Fruit fly (Drosophila melanogaster) whole organism, adult: ENCODE measurements around the gene Akh.

Experiments
- CG11617 ChIP-seq: fragments of 200-800 bp; sonication (Bioruptor generic); optimal IDR thresholded peaks from 2 replicates; lab custom pipeline; 2017; ENCODE audit warnings: mild to moderate bottlenecking, missing biosample characterization, missing genetic modification reagents, missing genetic modification characterization
- CG12768 ChIP-seq: fragments of 200-800 bp; sonication (Bioruptor generic); optimal IDR thresholded peaks from 2 replicates; lab custom pipeline; 2017; ENCODE audit warnings: missing biosample characterization, missing genetic modification characterization, mild to moderate bottlenecking, moderate library complexity, missing genetic modification reagents
- CG1620 ChIP-seq: fragments of 200-800 bp; sonication (Bioruptor generic); optimal IDR thresholded peaks from 2 replicates; lab custom pipeline; 2016; ENCODE audit warnings: missing biosample characterization, missing genetic modification characterization
- CG33017 ChIP-seq: fragments of 200-800 bp; sonication (Bioruptor generic); optimal IDR thresholded peaks from 2 replicates; lab custom pipeline; 2018; ENCODE audit warnings: missing biosample characterization, mild to moderate bottlenecking, missing genetic modification characterization, moderate library complexity
- CG5204 ChIP-seq: fragments of 200-800 bp; sonication (Bioruptor generic); optimal IDR thresholded peaks from 2 replicates; lab custom pipeline; 2016; ENCODE audit warnings: missing biosample characterization, missing genetic modification characterization
- Clk ChIP-seq: fragments of 200-800 bp; sonication (Bioruptor generic); optimal IDR thresholded peaks from 2 replicates; lab custom pipeline; 2017; ENCODE audit warnings: missing biosample characterization, missing genetic modification characterization
- Crg-1 ChIP-seq: fragments of 200-800 bp; sonication (Bioruptor generic); optimal IDR thresholded peaks from 2 replicates; lab custom pipeline; 2016; ENCODE audit warnings: missing biosample characterization, missing genetic modification characterization
- Mnt ChIP-seq: fragments of 200-800 bp; sonication (Bioruptor generic); optimal IDR thresholded peaks from 2 replicates; lab custom pipeline; 2016; ENCODE audit warnings: missing biosample characterization, mild to moderate bottlenecking, missing genetic modification characterization
- bab1 ChIP-seq: fragments of 200-800 bp; sonication (Bioruptor generic); optimal IDR thresholded peaks from 3 replicates; lab custom pipeline; 2019; ENCODE audit warnings: missing biosample characterization, mild to moderate bottlenecking, missing genetic modification characterization, moderate library complexity
- cic ChIP-seq: fragments of 200-800 bp; sonication (Bioruptor generic); optimal IDR thresholded peaks from 2 replicates; lab custom pipeline; 2017; ENCODE audit warnings: missing biosample characterization, mild to moderate bottlenecking, missing genetic modification characterization, moderate library complexity
- cnc ChIP-seq, 2 experiments: fragments of >200 bp; optimal IDR thresholded peaks; 2 replicates each; lab custom pipeline; 2017
- ovo ChIP-seq: fragments of 200-800 bp; sonication (Bioruptor generic); optimal IDR thresholded peaks from 2 replicates; lab custom pipeline; 2016; ENCODE audit warnings: missing biosample characterization, missing genetic modification characterization
- tj ChIP-seq: fragments of 200-800 bp; sonication (Bioruptor generic); optimal IDR thresholded peaks from 3 replicates; lab custom pipeline; 2017; ENCODE audit warnings: missing biosample characterization, mild to moderate bottlenecking, missing genetic modification characterization, moderate library complexity
- toe ChIP-seq: fragments of 200-800 bp; sonication (Bioruptor generic); optimal IDR thresholded peaks from 2 replicates; lab custom pipeline; 2016; ENCODE audit warnings: missing biosample characterization, missing genetic modification characterization

DNA sequence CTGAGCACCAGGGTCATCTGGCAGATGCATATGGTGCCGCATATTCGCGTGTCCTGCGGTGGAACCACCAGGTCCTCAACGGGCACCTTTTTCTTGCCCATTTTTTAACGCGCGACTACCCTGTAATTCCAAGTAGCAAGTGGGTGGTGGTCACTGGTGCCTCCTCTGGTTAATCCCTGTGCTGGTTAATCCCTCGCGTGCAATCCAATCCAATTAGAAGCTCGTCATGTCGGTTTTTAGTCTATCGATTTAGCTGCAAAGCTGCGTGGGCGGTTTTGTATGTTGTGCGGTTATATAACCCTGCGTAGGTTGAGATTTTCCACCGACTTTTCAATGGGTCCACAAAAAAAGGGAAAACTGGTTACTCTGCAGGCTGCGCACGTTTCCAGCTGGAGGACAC, 43.3 kb downstream of the Akh start, which contains the start of gene Teh3:
- TF ChIP-seq cic (GFP tag; lab: Kevin White, UChicago), result no peak
- TF ChIP-seq ovo, result no peak
- TF ChIP-seq CG33017, result no peak
- no peak for TF ChIP-seq CG1620
- TF ChIP-seq Crg-1 (GFP tag; lab: Kevin White, UChicago), result no peak
- no peak for TF ChIP-seq bab1 (GFP tag; lab: Kevin White, UChicago)
- no peak for TF ChIP-seq CG11617 (GFP tag; lab: Kevin White, UChicago)
- no peak for TF ChIP-seq cnc (optimal IDR thresholded peaks at IDR 0.05; lab: Kevin White, UChicago)
- no peak for TF ChIP-seq tj (GFP tag; lab: Kevin White, UChicago)
- no peak for TF ChIP-seq CG5204 (GFP tag; lab: Kevin White, UChicago)
- no peak for TF ChIP-seq Mnt (GFP tag; lab: Kevin White, UChicago)
- TF ChIP-seq CG12768 (GFP tag; lab: Kevin White, UChicago), result no peak
- TF ChIP-seq Clk (GFP tag; lab: Kevin White, UChicago), result no peak
- TF ChIP-seq toe (GFP tag; lab: Kevin White, UChicago), result no peak
